Worm (Caenorhabditis elegans) whole organism, young adult: ENCODE data around the gene mys-1.

Experiments used
- C17E4.6 ChIP-seq: fragments of 200-800 bp; sonication (Bioruptor generic); IDR thresholded peaks from 2 replicates; pipeline ENCODE4 v1.3.6; 2022; ENCODE audit warnings: missing genetic modification reagents, missing genetic modification characterization, missing compliant biosample characterization
- F55B11.4 ChIP-seq: sonication (generic microtip); optimal IDR thresholded peaks from 2 replicates; lab custom pipeline; 2016; ENCODE audit warnings: missing compliant biosample characterization, missing genetic modification characterization, borderline replicate concordance; ENCODE audit not compliant: insufficient read depth
- K12H6.12 ChIP-seq: fragments of 200-800 bp; sonication (Bioruptor generic); optimal IDR thresholded peaks from 2 replicates; lab custom pipeline; 2018; ENCODE audit warnings: mild to moderate bottlenecking, missing genetic modification characterization, missing compliant biosample characterization
- T07F8.4 ChIP-seq: sonication (generic microtip); optimal IDR thresholded peaks from 2 replicates; lab custom pipeline; 2016; ENCODE audit warnings: mild to moderate bottlenecking, missing genetic modification characterization, moderate library complexity, missing compliant biosample characterization
- Y95B8A.8 ChIP-seq: fragments of 200-800 bp; sonication (Bioruptor generic); IDR thresholded peaks from 2 replicates; pipeline ENCODE4 v1.3.6; 2022; ENCODE audit warnings: missing genetic modification reagents, missing genetic modification characterization, missing compliant biosample characterization
- attf-5 ChIP-seq: fragments of 200-800 bp; sonication (Bioruptor generic); optimal IDR thresholded peaks from 2 replicates; lab custom pipeline; 2018; ENCODE audit warnings: mild to moderate bottlenecking, missing genetic modification characterization, missing compliant biosample characterization
- bed-1 ChIP-seq: fragments of 200-800 bp; sonication (Bioruptor generic); IDR thresholded peaks from 2 replicates; pipeline ENCODE4 v1.3.6; 2022; ENCODE audit warnings: missing genetic modification reagents, missing genetic modification characterization, missing compliant biosample characterization
- gei-17 ChIP-seq: fragments of 200-800 bp; sonication (Bioruptor generic); optimal IDR thresholded peaks from 2 replicates; lab custom pipeline; 2018; ENCODE audit warnings: mild to moderate bottlenecking, missing genetic modification characterization, missing compliant biosample characterization
- hmg-20 ChIP-seq: fragments of 200-800 bp; sonication (Bioruptor generic); IDR thresholded peaks from 2 replicates; pipeline ENCODE4 v1.3.6; 2022; ENCODE audit warnings: missing genetic modification reagents, missing genetic modification characterization, missing compliant biosample characterization
- hrde-1 ChIP-seq: sonication (generic microtip); optimal IDR thresholded peaks from 2 replicates; lab custom pipeline; 2016; ENCODE audit warnings: missing genetic modification characterization, mild to moderate bottlenecking, missing compliant biosample characterization, moderate library complexity, missing genotype, missing genetic modification reagents, borderline replicate concordance
- lin-40 ChIP-seq: sonication (generic microtip); optimal IDR thresholded peaks from 2 replicates; lab custom pipeline; 2016; ENCODE audit warnings: missing genetic modification characterization, mild to moderate bottlenecking, missing compliant biosample characterization, missing genotype, missing genetic modification reagents
- snpc-1.1 ChIP-seq: sonication (generic microtip); optimal IDR thresholded peaks from 2 replicates; lab custom pipeline; 2017; ENCODE audit warnings: missing genetic modification characterization, mild to moderate bottlenecking, missing compliant biosample characterization, antibody characterized with exemption, moderate library complexity, missing genotype, missing genetic modification reagents; ENCODE audit not compliant: insufficient read depth

Gene mys-1

ce11 chrV:7046005-7046404, 38.5 kb downstream of the mys-1 start, which contains the start of gene F20A1.2:
F20A1.2 (plus strand) TSS chrV:7046305.
- no peak for TF ChIP-seq lin-40 (tag; lab: Kevin White, UChicago)
- no peak for TF ChIP-seq F55B11.4 (tag; lab: Kevin White, UChicago)
- TF ChIP-seq attf-5: no peak
- no peak for TF ChIP-seq T07F8.4
- TF ChIP-seq, all 124 proteins: peak for 0

ce11 chrV:7036475-7036874, 48.0 kb downstream of the mys-1 start, which contains the start of gene twk-11:
twk-11 (minus strand) TSS chrV:7036575.
- TF ChIP-seq C17E4.6 (GFP tag; lab: Robert Waterston, UW) (no peak), hmg-20 (GFP tag; lab: Robert Waterston, UW) (no peak), lin-40 (tag; lab: Kevin White, UChicago) (no peak), hrde-1 (tag; lab: Kevin White, UChicago) (no peak), snpc-1.1 (tag; lab: Kevin White, UChicago) (no peak), gei-17 (no peak), K12H6.12 (no peak), Y95B8A.8 (GFP tag; lab: Robert Waterston, UW) (no peak), bed-1 (GFP tag; lab: Robert Waterston, UW) (no peak)
